Fruit fly (Drosophila melanogaster): ENCODE data around the gene CG3348.

CG3348 gene

DNA sequence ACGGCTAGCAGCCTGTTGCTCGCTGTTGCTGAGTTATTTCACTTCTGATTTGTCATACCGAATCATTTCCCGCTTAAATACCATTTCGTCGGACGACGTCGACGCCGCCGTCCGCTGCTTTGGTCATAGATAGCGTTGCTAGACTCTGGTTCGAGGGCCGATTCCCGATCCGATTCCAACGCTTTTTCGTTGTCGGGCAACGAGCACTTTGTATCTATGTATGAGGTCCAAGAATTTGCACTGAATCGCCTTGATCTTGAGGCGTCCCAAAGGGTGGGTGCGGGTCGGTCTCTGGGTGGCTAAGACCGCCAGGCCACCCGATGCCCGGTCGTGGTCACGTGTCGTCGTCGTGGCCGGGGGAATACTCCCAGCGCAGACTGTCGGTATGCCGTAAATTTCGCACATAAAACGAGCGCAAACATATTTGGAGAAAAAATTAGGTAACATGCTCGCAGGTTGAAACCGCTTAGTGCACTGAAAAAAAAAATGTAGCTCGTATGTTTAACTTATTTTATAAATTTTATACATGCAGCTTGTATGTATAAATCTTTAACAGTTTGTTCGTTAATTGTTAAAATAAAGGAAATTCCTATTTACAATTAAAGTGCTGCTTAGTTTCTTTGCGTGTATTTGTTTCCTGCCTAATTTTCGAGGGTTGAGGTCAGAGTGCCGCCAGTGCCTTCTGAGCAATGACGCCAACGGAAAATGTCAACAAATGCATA, at the start of gene CG3348:
CG3348 (minus strand) TSS at position 51 of the 722 bp plus-strand sequence.
- TF ChIP-seq CTCF (optimal IDR thresholded peaks at IDR 0.05) (no peak), CG8478 (optimal IDR thresholded peaks at IDR 0.05) (no peak)

DNA sequence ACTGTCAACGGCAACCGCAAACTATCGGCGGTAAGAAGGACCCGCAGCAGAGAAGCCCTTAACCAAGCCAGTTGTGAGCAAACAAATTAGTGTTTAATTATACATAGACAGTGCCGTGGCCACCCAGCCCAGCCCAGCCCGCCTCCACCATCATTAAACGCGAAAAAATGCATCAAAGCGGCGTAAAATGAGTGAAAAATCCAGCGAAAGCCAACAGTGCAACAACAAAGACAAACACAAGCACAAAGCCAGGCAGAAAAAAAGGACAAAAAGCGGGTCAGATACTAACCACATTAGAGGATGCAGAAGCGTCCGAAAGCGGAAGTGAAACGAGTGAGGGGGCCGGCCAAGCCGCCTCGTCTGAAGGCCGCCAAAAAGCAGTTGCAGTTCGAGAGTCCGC, 48.3 kb upstream of the CG3348 start, which contains the start of gene CG42534:
CG42534 (plus strand) TSS at position 301 of the 400 bp plus-strand sequence.
- TF ChIP-seq CTCF (optimal IDR thresholded peaks at IDR 0.05) = no peak
- no peak for TF ChIP-seq CG8478 (optimal IDR thresholded peaks at IDR 0.05)

DNA sequence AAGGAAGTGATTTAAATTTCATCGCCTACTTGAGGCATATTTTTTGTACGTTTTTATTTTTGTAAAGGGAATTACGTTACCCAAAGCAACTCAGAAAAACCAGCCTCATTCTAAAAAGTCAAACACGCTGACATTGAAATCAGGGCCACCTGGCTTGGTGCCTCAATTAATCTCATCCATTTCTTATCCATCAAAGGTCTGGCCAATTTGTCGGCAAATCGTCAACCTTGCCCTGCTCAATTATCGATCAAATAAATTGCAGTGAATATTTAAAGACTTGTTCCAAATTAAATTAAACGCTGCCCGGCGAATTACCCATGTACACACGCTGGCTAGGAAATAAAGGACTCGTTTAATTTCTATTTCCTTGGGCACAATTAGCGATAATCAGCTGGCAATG, 38.8 kb upstream of the CG3348 start, which contains the start of gene CG3330:
CG3330 (minus strand) TSS at position 101 of the 400 bp plus-strand sequence.
- TF ChIP-seq CTCF (optimal IDR thresholded peaks at IDR 0.05) = no peak
- TF ChIP-seq CG8478 (optimal IDR thresholded peaks at IDR 0.05) = no peak

DNA sequence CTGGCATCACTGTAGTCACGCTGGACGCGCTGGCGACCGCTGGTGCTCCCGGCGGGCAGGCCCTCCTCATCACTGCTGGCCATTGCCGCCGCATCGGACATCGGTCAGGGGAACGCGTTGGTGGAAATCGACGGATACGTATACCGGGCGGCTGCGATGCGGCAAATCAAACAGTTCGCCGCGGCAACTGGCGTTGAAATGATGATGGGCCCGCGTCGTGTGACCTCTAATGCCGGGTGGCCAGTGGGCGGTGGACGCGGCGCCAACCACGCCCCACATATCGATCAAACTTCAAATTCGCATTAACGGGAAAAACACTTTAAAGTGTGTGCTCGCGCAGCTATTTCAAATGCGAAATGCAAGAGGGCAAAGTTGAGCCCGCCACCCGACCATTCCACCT, 30.2 kb upstream of the CG3348 start, which contains the start of gene CG3339:
CG3339 (minus strand) TSS at position 101 of the 400 bp plus-strand sequence.
- TF ChIP-seq CTCF (optimal IDR thresholded peaks at IDR 0.05) (no peak), CG8478 (optimal IDR thresholded peaks at IDR 0.05) (no peak)

DNA sequence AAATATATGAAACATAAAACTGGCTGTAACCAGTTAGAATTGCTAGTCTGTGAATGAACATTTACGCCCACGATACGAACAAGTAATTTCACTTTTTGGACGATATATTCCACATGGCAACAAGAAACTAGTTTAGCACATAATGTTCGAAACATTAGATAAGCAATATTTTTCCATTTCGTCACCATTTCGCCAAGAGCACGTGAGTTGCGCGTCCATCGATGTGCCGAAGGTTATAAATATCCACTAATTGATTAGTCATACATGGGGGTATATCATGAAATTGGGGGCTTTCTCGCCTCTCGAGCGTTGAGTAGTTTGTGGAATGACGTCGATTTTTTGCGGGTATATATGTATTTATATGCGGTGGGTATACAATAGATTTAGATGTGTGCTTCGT, 2.1 kb upstream of the CG3348 start:
- no peak for TF ChIP-seq CG8478 (optimal IDR thresholded peaks at IDR 0.05)
- TF ChIP-seq CTCF (optimal IDR thresholded peaks at IDR 0.05) = no peak

DNA sequence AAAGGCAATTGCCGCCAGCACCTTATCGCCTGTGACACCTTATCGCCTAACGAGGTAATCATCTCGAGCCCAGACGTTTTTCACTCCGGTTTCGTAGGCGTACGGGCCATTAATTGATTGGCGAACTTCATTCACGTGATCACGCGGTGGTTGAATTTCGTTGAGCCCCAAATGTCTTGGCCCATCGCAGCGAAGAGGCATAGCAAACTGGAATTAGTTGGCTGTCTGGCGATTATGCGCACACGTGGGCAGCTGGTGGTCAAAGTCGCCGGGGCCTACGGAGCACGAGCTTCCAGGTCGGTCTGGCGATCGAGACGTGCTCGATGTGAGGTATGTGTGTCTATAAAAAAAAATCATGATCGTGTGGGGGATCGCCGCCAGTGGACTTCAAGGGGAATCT, 1.1 kb upstream of the CG3348 start:
- TF ChIP-seq CTCF (optimal IDR thresholded peaks at IDR 0.05) (no peak), CG8478 (optimal IDR thresholded peaks at IDR 0.05) (no peak)

- no peak for TF ChIP-seq CTCF (optimal IDR thresholded peaks at IDR 0.05)
Observed at dm6 chr3R:27289638-27290037, 2.4 kb downstream of the CG3348 start.

DNA sequence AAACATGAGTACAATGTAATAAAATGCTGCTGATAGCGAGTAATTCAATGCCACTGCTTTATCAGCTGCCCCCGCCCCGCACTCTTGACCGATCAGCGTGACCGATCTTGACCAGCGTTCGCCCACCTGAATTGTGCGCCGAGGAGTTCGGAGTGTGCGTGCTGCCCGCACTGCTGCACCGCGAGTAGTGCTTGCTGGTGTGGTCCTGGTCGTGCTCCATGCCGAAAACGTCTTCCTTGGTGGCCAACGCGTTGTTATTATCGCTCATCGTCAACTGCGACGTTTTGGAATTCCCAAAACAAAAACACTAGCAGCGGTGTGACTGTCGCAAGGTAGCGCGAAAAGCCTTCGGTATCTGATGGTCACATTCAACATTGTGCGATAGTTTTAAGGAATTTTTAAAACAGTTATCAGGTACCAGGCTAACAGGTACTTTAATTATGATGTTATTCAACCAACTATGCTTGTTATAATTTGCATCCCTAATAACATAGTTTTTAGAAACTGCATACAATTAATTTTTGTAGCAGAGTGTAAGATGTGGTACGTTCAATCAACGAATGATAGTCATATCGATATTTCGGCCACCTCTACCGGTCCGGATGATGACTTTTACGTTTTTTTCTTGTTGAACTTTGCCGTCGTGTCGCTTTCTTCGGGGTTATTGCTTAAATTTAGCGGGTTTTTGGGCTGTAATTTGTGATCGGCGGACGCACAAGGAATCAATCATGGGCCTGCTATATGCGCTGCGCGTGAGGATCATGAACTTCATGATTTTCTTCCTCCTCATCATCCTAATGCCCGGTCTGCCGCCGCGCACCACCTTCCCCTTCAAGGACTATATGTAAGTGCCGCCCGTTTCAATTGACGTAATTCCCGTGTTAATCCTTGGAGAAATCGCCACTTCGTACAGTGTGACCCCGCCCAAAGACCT, 3.5 kb downstream of the CG3348 start, which contains the start of the genes bigmax and Hmu:
bigmax (minus strand) TSS at position 325 of the 934 bp plus-strand sequence.
Hmu (plus strand) TSS at position 568 of the 934 bp plus-strand sequence.
- TF ChIP-seq CG8478 (optimal IDR thresholded peaks at IDR 0.05) (no peak), CTCF (optimal IDR thresholded peaks at IDR 0.05) (peak in 1 of 2 experiments; percentile 7)

dm6 chr3R:27283645-27284044, 8.4 kb downstream of the CG3348 start, which contains the start of gene CG3368:
TSS of gene CG3368 (plus strand) at chr3R:27283780.
- TF ChIP-seq CG8478 (optimal IDR thresholded peaks at IDR 0.05) (no peak), CTCF (optimal IDR thresholded peaks at IDR 0.05) (no peak)

DNA sequence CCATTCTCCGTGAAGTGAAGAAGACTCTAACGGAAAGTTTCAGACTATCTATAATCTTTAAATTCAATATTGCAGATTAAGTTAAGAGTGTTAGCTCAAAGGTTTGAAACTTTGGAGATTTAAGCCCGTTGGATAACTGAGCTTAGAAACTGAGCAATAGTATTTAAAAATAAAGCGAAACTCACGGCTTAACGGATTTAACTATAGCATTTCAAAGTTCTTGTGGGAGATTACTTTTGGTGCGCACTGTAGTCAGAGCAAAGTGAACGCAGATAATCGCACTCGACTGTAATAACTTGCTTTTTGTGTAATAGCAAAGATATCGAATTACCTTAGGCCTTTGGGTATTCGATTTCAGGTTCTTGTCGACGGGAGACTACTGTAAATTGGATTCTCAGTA, 9.7 kb downstream of the CG3348 start, which contains the start of gene mrt:
mrt (minus strand) TSS at position 376 of the 400 bp plus-strand sequence.
- TF ChIP-seq CG8478 (optimal IDR thresholded peaks at IDR 0.05) (no peak), CTCF (optimal IDR thresholded peaks at IDR 0.05) (no peak)

- peak in 1 of 2 experiments; percentile 16 for TF ChIP-seq CTCF (optimal IDR thresholded peaks at IDR 0.05)
- no peak for TF ChIP-seq CG8478 (optimal IDR thresholded peaks at IDR 0.05)
Observed at dm6 chr3R:27281811-27282131, 10.2 kb downstream of the CG3348 start.

DNA sequence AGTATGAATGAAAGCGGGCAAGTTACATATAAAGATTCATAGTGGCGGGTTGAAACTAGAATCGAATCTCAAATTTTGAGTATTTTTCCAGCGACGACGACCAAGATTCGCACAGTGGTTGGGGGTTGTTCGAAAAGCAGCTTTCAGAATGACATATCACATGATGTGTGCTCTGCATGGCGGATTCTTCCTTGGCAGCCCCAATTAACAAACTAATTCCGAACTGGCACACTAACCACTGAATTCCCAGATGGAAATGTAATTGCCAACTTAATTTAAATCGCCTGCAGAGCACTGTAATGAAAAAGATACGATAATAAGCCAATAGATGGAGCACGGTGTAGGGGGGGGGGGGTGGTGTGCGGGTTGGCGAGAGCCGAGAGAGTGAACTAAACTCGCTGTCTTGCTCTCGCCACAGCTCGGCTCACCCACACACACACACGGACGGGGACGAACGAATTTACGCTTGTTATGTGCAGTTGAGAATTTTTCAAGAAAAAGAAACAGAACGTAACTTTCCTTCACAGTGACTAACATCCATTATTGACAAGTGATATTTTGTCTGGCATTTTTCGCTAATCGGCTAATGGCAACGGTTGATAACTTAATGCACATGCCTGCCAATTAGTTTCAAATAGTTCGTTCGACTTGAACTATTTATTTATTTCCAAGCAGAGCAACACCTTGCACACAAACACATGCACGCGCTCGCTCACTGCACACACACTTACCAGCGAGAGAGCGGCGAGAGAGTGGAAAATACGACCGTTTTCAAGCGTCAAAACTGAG, 10.8 kb downstream of the CG3348 start:
- TF ChIP-seq CG8478 (optimal IDR thresholded peaks at IDR 0.05) (no peak), CTCF (optimal IDR thresholded peaks at IDR 0.05) (peak; percentile 3 to 15)

dm6 chr3R:27279478-27279877, 12.5 kb downstream of the CG3348 start:
- TF ChIP-seq CG8478 (optimal IDR thresholded peaks at IDR 0.05) = no peak
- TF ChIP-seq CTCF (optimal IDR thresholded peaks at IDR 0.05) = no peak

Data from S2 (cell line).